Worm (Caenorhabditis elegans) whole organism, young adult: ENCODE results near the gene srxa-1.

Experiments
- C06A6.2 ChIP-seq: fragments of 200-800 bp; sonication (Bioruptor generic); conservative IDR thresholded peaks from 2 replicates; pipeline ENCODE4 v1.3.6; 2022; ENCODE audit warnings: missing genetic modification characterization, missing compliant biosample characterization
- D2030.7 ChIP-seq: fragments of 200-800 bp; sonication (Bioruptor generic); IDR thresholded peaks from 2 replicates; pipeline ENCODE4 v1.3.6; 2022; ENCODE audit warnings: missing genetic modification reagents, missing genetic modification characterization, missing compliant biosample characterization
- F10E7.11 ChIP-seq: sonication (generic microtip); optimal IDR thresholded peaks from 2 replicates; lab custom pipeline; 2017; ENCODE audit warnings: mild to moderate bottlenecking, missing genetic modification characterization, moderate library complexity, missing compliant biosample characterization
- F33H1.4 ChIP-seq: fragments of 200-800 bp; sonication (Bioruptor generic); IDR thresholded peaks from 2 replicates; pipeline ENCODE4 v1.3.6; 2022; ENCODE audit warnings: missing genetic modification reagents, missing genetic modification characterization, missing compliant biosample characterization
- F39B2.1 ChIP-seq: fragments of 200-800 bp; sonication (Bioruptor generic); IDR thresholded peaks from 2 replicates; pipeline ENCODE4 v1.3.6; 2022; ENCODE audit warnings: missing genetic modification reagents, missing genetic modification characterization, missing compliant biosample characterization
- T07F8.4 ChIP-seq: sonication (generic microtip); optimal IDR thresholded peaks from 2 replicates; lab custom pipeline; 2016; ENCODE audit warnings: mild to moderate bottlenecking, missing genetic modification characterization, moderate library complexity, missing compliant biosample characterization
- Y53F4B.3 ChIP-seq: fragments of 200-800 bp; sonication (Bioruptor generic); IDR thresholded peaks from 2 replicates; pipeline ENCODE4 v1.3.6; 2022; ENCODE audit warnings: missing genetic modification reagents, missing genetic modification characterization, missing compliant biosample characterization
- Y53G8AR.9 ChIP-seq: fragments of 200-800 bp; sonication (Bioruptor generic); conservative IDR thresholded peaks from 2 replicates; pipeline ENCODE4 v1.3.6; 2022; ENCODE audit warnings: missing genetic modification reagents, missing genetic modification characterization, missing compliant biosample characterization
- Y67H2A.10 ChIP-seq: fragments of 200-800 bp; sonication (Bioruptor generic); conservative IDR thresholded peaks from 2 replicates; pipeline ENCODE4 v1.3.6; 2022; ENCODE audit warnings: missing genetic modification reagents, missing genetic modification characterization, missing compliant biosample characterization
- Y79H2A.3 ChIP-seq: fragments of 200-800 bp; sonication (Bioruptor generic); conservative IDR thresholded peaks from 2 replicates; pipeline ENCODE4 v1.3.6; 2022; ENCODE audit warnings: missing genetic modification reagents, missing genetic modification characterization, missing compliant biosample characterization
- Y95B8A.8 ChIP-seq: fragments of 200-800 bp; sonication (Bioruptor generic); IDR thresholded peaks from 2 replicates; pipeline ENCODE4 v1.3.6; 2022; ENCODE audit warnings: missing genetic modification reagents, missing genetic modification characterization, missing compliant biosample characterization
- attf-3 ChIP-seq: fragments of 200-800 bp; sonication (Bioruptor generic); conservative IDR thresholded peaks from 2 replicates; pipeline ENCODE4 v1.3.6; 2022; ENCODE audit warnings: missing genetic modification reagents, missing genetic modification characterization, missing compliant biosample characterization
- attf-5 ChIP-seq: fragments of 200-800 bp; sonication (Bioruptor generic); optimal IDR thresholded peaks from 2 replicates; lab custom pipeline; 2018; ENCODE audit warnings: mild to moderate bottlenecking, missing genetic modification characterization, missing compliant biosample characterization
- bed-1 ChIP-seq: fragments of 200-800 bp; sonication (Bioruptor generic); IDR thresholded peaks from 2 replicates; pipeline ENCODE4 v1.3.6; 2022; ENCODE audit warnings: missing genetic modification reagents, missing genetic modification characterization, missing compliant biosample characterization
- ccch-3 ChIP-seq: fragments of 200-800 bp; sonication (Bioruptor generic); optimal IDR thresholded peaks from 2 replicates; lab custom pipeline; 2018; ENCODE audit warnings: mild to moderate bottlenecking, missing genetic modification characterization, missing compliant biosample characterization
- cebp-1 ChIP-seq, 2 experiments: fragments of 200-800 bp in 1 of 2; sonication (Bioruptor generic) in 1 of 2; sonication (generic microtip) in 1 of 2; IDR thresholded peaks in 1 of 2; optimal IDR thresholded peaks in 1 of 2; 2 replicates each; pipeline versions ENCODE4 v1.3.6 to Lab custom; 2017 to 2022; ENCODE audit warnings: missing compliant biosample characterization in 2 of 2, missing genetic modification characterization in 2 of 2, mild to moderate bottlenecking in 1 of 2, missing genetic modification reagents in 1 of 2, moderate library complexity in 1 of 2
- cebp-2 ChIP-seq: fragments of 200-800 bp; sonication (Bioruptor generic); IDR thresholded peaks from 2 replicates; pipeline ENCODE4 v1.3.6; 2022; ENCODE audit warnings: missing genetic modification characterization, missing compliant biosample characterization
- ceh-58 ChIP-seq: fragments of 200-800 bp; sonication (Bioruptor generic); IDR thresholded peaks from 2 replicates; pipeline ENCODE4 v1.3.6; 2022; ENCODE audit warnings: missing genetic modification characterization, missing compliant biosample characterization
- die-1 ChIP-seq: sonication (generic microtip); optimal IDR thresholded peaks from 2 replicates; lab custom pipeline; 2016; ENCODE audit warnings: missing genotype, mild to moderate bottlenecking, missing genetic modification characterization, missing compliant biosample characterization
- dox-1 ChIP-seq: fragments of 200-800 bp; sonication (Bioruptor generic); IDR thresholded peaks from 2 replicates; pipeline ENCODE4 v1.3.6; 2022; ENCODE audit warnings: missing genetic modification reagents, missing genetic modification characterization, missing compliant biosample characterization
- dpl-1 ChIP-seq: fragments of 150-350 bp; optimal IDR thresholded peaks from 2 replicates; lab custom pipeline; 2014; ENCODE audit warnings: missing biosample characterization, missing genetic modification reagents, missing genetic modification characterization
- efl-1 ChIP-seq: fragments of 150-350 bp; optimal IDR thresholded peaks from 2 replicates; lab custom pipeline; 2014; ENCODE audit warnings: missing biosample characterization, missing genetic modification reagents, missing genetic modification characterization
- ekl-4 ChIP-seq: fragments of 200-800 bp; sonication (Bioruptor generic); IDR thresholded peaks from 2 replicates; pipeline ENCODE4 v1.3.6; 2022; ENCODE audit warnings: missing genetic modification reagents, missing genetic modification characterization, missing compliant biosample characterization
- hmg-1.2 ChIP-seq: fragments of 200-800 bp; sonication (Bioruptor generic); IDR thresholded peaks from 2 replicates; pipeline ENCODE4 v1.3.6; 2022; ENCODE audit warnings: missing genetic modification reagents, missing genetic modification characterization, missing compliant biosample characterization
- hmg-20 ChIP-seq: fragments of 200-800 bp; sonication (Bioruptor generic); IDR thresholded peaks from 2 replicates; pipeline ENCODE4 v1.3.6; 2022; ENCODE audit warnings: missing genetic modification reagents, missing genetic modification characterization, missing compliant biosample characterization
- hrde-1 ChIP-seq: sonication (generic microtip); optimal IDR thresholded peaks from 2 replicates; lab custom pipeline; 2016; ENCODE audit warnings: missing genetic modification characterization, mild to moderate bottlenecking, missing compliant biosample characterization, moderate library complexity, missing genotype, missing genetic modification reagents, borderline replicate concordance
- let-607 ChIP-seq, 2 experiments: fragments of 200-800 bp in 1 of 2; sonication (Bioruptor generic) in 1 of 2; sonication (generic microtip) in 1 of 2; optimal IDR thresholded peaks; 2 replicates each; lab custom pipeline; 2016 to 2018; ENCODE audit warnings: mild to moderate bottlenecking in 2 of 2, missing compliant biosample characterization in 2 of 2, missing genetic modification characterization in 2 of 2, moderate library complexity in 2 of 2, missing genotype in 1 of 2
- lin-26 ChIP-seq: fragments of 200-800 bp; sonication (Bioruptor generic); IDR thresholded peaks from 2 replicates; pipeline ENCODE4 v1.3.6; 2022; ENCODE audit warnings: missing genetic modification reagents, missing genetic modification characterization, missing compliant biosample characterization
- lin-40 ChIP-seq: sonication (generic microtip); optimal IDR thresholded peaks from 2 replicates; lab custom pipeline; 2016; ENCODE audit warnings: missing genetic modification characterization, mild to moderate bottlenecking, missing compliant biosample characterization, missing genotype, missing genetic modification reagents
- lin-54 ChIP-seq: fragments of 200-800 bp; sonication (Bioruptor generic); optimal IDR thresholded peaks from 2 replicates; lab custom pipeline; 2018; ENCODE audit warnings: mild to moderate bottlenecking, missing genetic modification characterization, missing compliant biosample characterization
- lsl-1 ChIP-seq: fragments of 200-800 bp; sonication (Bioruptor generic); optimal IDR thresholded peaks from 2 replicates; lab custom pipeline; 2018; ENCODE audit warnings: mild to moderate bottlenecking, missing genetic modification characterization, moderate library complexity, missing compliant biosample characterization
- madf-3 ChIP-seq: fragments of 200-800 bp; sonication (Bioruptor generic); IDR thresholded peaks from 2 replicates; pipeline ENCODE4 v1.3.6; 2022; ENCODE audit warnings: missing genetic modification reagents, missing genetic modification characterization, missing compliant biosample characterization
- mxl-1 ChIP-seq: sonication (generic microtip); optimal IDR thresholded peaks from 2 replicates; lab custom pipeline; 2016; ENCODE audit warnings: missing genetic modification characterization, missing compliant biosample characterization
- nhr-179 ChIP-seq: sonication (generic microtip); optimal IDR thresholded peaks from 2 replicates; lab custom pipeline; 2016; ENCODE audit warnings: mild to moderate bottlenecking, missing genetic modification characterization, missing compliant biosample characterization
- nhr-80 ChIP-seq: sonication (generic microtip); optimal IDR thresholded peaks from 2 replicates; lab custom pipeline; 2016; ENCODE audit warnings: missing genetic modification characterization, missing compliant biosample characterization
- pha-4 ChIP-seq: fragments of 150-350 bp; sonication (generic microtip); optimal IDR thresholded peaks from 2 replicates; lab custom pipeline; 2014; ENCODE audit warnings: missing biosample characterization, missing genetic modification reagents, missing genetic modification characterization
- rec-8 ChIP-seq, 2 experiments: sonication (generic microtip); optimal IDR thresholded peaks; 2 replicates each; lab custom pipeline; 2016; ENCODE audit warnings: mild to moderate bottlenecking in 2 of 2, missing genetic modification characterization in 2 of 2, missing genetic modification reagents in 2 of 2, missing genotype in 2 of 2, missing biosample characterization in 1 of 2, missing compliant biosample characterization in 1 of 2, moderate library complexity in 1 of 2
- snpc-1.3 ChIP-seq: sonication (generic microtip); optimal IDR thresholded peaks from 2 replicates; lab custom pipeline; 2017; ENCODE audit warnings: missing genetic modification characterization, mild to moderate bottlenecking, missing compliant biosample characterization, antibody characterized with exemption, moderate library complexity, missing genotype, missing genetic modification reagents; ENCODE audit not compliant: insufficient read depth
- somi-1 ChIP-seq: fragments of 200-800 bp; sonication (Bioruptor generic); optimal IDR thresholded peaks from 2 replicates; lab custom pipeline; 2018; ENCODE audit warnings: mild to moderate bottlenecking, missing genetic modification characterization, missing compliant biosample characterization
- sptf-2 ChIP-seq: fragments of 200-800 bp; sonication (Bioruptor generic); optimal IDR thresholded peaks from 2 replicates; lab custom pipeline; 2018; ENCODE audit warnings: mild to moderate bottlenecking, missing genetic modification characterization, missing compliant biosample characterization
- tbp1 ChIP-seq: fragments of 200-800 bp; sonication (Bioruptor generic); optimal IDR thresholded peaks from 2 replicates; lab custom pipeline; 2018; ENCODE audit warnings: mild to moderate bottlenecking, missing genetic modification characterization, missing compliant biosample characterization
- tlf-1 ChIP-seq: fragments of 200-800 bp; sonication (Bioruptor generic); optimal IDR thresholded peaks from 2 replicates; lab custom pipeline; 2018; ENCODE audit warnings: mild to moderate bottlenecking, missing genetic modification characterization, missing compliant biosample characterization
- unc-62 ChIP-seq: fragments of 150-350 bp; optimal IDR thresholded peaks from 2 replicates; lab custom pipeline; 2014; ENCODE audit warnings: missing biosample characterization, missing genetic modification reagents, missing genetic modification characterization
- zfh-2 ChIP-seq: fragments of 200-800 bp; sonication (Bioruptor generic); conservative IDR thresholded peaks from 2 replicates; pipeline ENCODE4 v1.3.6; 2022; ENCODE audit warnings: missing genetic modification reagents, missing genetic modification characterization, missing compliant biosample characterization
- zim-3 ChIP-seq: sonication (generic microtip); optimal IDR thresholded peaks from 2 replicates; lab custom pipeline; 2017; ENCODE audit warnings: mild to moderate bottlenecking, missing genetic modification characterization, moderate library complexity, missing compliant biosample characterization
- ztf-26 ChIP-seq: sonication (generic microtip); optimal IDR thresholded peaks from 2 replicates; lab custom pipeline; 2017; ENCODE audit warnings: missing genetic modification characterization, missing compliant biosample characterization
- ztf-6 ChIP-seq: fragments of 200-800 bp; sonication (Bioruptor generic); IDR thresholded peaks from 2 replicates; pipeline ENCODE4 v1.3.6; 2022; ENCODE audit warnings: missing genetic modification reagents, missing genetic modification characterization, missing compliant biosample characterization

srxa-1 gene

DNA sequence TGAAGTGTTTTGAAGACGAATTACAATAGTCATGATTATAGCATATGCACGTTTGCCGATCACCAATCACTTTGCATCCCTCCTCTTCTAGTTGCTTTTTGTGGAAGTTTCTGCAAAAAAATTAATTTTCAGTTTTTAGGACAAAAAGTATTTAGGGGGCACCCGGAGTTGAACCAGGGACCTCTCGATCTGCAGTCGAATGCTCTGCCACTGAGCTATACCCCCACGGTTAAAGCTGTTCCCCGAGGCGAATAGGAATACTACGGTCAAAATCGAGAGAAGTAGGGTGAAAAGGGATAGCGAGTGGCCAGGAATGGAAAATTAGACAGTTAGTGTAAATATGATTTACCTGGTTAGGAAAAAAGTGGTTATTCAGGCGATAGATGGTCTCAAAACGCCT, 37.9 kb upstream of the srxa-1 start:
- TF ChIP-seq sptf-2 (GFP tag; lab: Kevin White, UChicago) (peak; percentile 67), Y67H2A.10 (GFP tag; lab: Robert Waterston, UW) (no peak), nhr-80 (peak; percentile 10), attf-3 (GFP tag; lab: Robert Waterston, UW) (peak; percentile 46; the same call in 1 of the 2 replicates), unc-62 (GFP tag; lab: Kevin White, UChicago) (no peak), ceh-58 (GFP tag; lab: Robert Waterston, UW) (0 out of 2 replicates have a peak, but pooled peaks have one; percentile 83), hmg-20 (GFP tag; lab: Robert Waterston, UW) (peak; percentile 19; the same call in 1 of the 2 replicates), lsl-1 (GFP tag; lab: Kevin White, UChicago) (peak; percentile 32), Y53G8AR.9 (GFP tag; lab: Robert Waterston, UW) (peak; percentile 75; the same call in 1 of the 2 replicates), nhr-179 (peak; percentile 40), ztf-26 (tag; lab: Kevin White, UChicago) (peak; percentile 36), lin-40 (peak; percentile 60), F39B2.1 (GFP tag; lab: Robert Waterston, UW) (no peak), snpc-1.3 (tag; lab: Kevin White, UChicago) (peak; percentile 46), lin-26 (GFP tag; lab: Robert Waterston, UW) (peak; percentile 95), zim-3 (tag; lab: Kevin White, UChicago) (peak; percentile 87), Y79H2A.3 (GFP tag; lab: Robert Waterston, UW) (no peak), mxl-1 (tag; lab: Kevin White, UChicago) (peak; percentile 55), Y95B8A.8 (GFP tag; lab: Robert Waterston, UW) (peak; percentile 72; the same call in 1 of the 2 replicates), hmg-1.2 (GFP tag; lab: Robert Waterston, UW) (peak; percentile 66), lin-54 (peak; percentile 60), ccch-3 (GFP tag; lab: Kevin White, UChicago) (peak; percentile 45), attf-5 (GFP tag; lab: Kevin White, UChicago) (peak; percentile 47), tlf-1 (GFP tag; lab: Kevin White, UChicago) (no peak), let-607 (tag; optimal IDR thresholded peaks at IDR 0.05; lab: Kevin White, UChicago) (peak in 1 of 2 experiments; percentile 52), zfh-2 (GFP tag; lab: Robert Waterston, UW) (peak; percentile 49), ekl-4 (GFP tag; lab: Robert Waterston, UW) (peak; percentile 56; the same call in 1 of the 2 replicates), Y53F4B.3 (no peak), cebp-2 (GFP tag; lab: Robert Waterston, UW) (no peak), T07F8.4 (tag; lab: Kevin White, UChicago) (peak; percentile 49), ztf-6 (no peak), rec-8 (tag; optimal IDR thresholded peaks at IDR 0.05; lab: Kevin White, UChicago) (peak; percentile 34 to 73), dpl-1 (no peak), F33H1.4 (0 out of 2 replicates have a peak, but pooled peaks have one; percentile 10), efl-1 (GFP tag; lab: Kevin White, UChicago) (no peak), madf-3 (GFP tag; lab: Robert Waterston, UW) (0 out of 2 replicates have a peak, but pooled peaks have one; percentile 40), cebp-1 (GFP tag; IDR thresholded peaks at IDR 0.05; lab: Robert Waterston, UW) (no peak), cebp-1 (tag; optimal IDR thresholded peaks at IDR 0.05; lab: Kevin White, UChicago) (peak; percentile 63), hrde-1 (tag; lab: Kevin White, UChicago) (peak; percentile 38), bed-1 (no peak), somi-1 (peak; percentile 80), die-1 (tag; lab: Kevin White, UChicago) (peak; percentile 77), D2030.7 (peak; percentile 84), tbp1 (GFP tag; lab: Kevin White, UChicago) (peak; percentile 94), pha-4 (no peak), C06A6.2 (GFP tag; lab: Robert Waterston, UW) (peak; percentile 37; the same call in 1 of the 2 replicates), dox-1 (GFP tag; lab: Robert Waterston, UW) (peak; percentile 87), F10E7.11 (tag; lab: Kevin White, UChicago) (no peak)
